Worm (Caenorhabditis elegans) whole organism, L2 larva: Measurements from ENCODE around the gene cylc-1.
"Not testable (repeated sequence)": the region's sequence is repeated elsewhere in the genome, so short reads cannot be mapped to it uniquely, and the experiment has no call there.

Source experiments
- C34F6.9 ChIP-seq: fragments of 150-350 bp; optimal IDR thresholded peaks from 2 replicates; lab custom pipeline; 2014; ENCODE audit warnings: missing biosample characterization, missing genetic modification characterization
- ZK546.5 ChIP-seq: sonication (generic microtip); optimal IDR thresholded peaks from 2 replicates; lab custom pipeline; 2017; ENCODE audit warnings: missing biosample characterization, missing genetic modification characterization
- aly-2 ChIP-seq: fragments of 150-350 bp; optimal IDR thresholded peaks from 2 replicates; lab custom pipeline; 2014; ENCODE audit warnings: missing biosample characterization, missing genetic modification characterization
- ceh-16 ChIP-seq: fragments of 150-350 bp; optimal IDR thresholded peaks from 2 replicates; lab custom pipeline; 2014; ENCODE audit warnings: missing biosample characterization, missing genetic modification characterization
- dmd-4 ChIP-seq: sonication (generic microtip); optimal IDR thresholded peaks from 2 replicates; lab custom pipeline; 2017; ENCODE audit warnings: missing biosample characterization, missing genetic modification characterization
- gmeb-1 ChIP-seq: fragments of 150-350 bp; optimal IDR thresholded peaks from 2 replicates; lab custom pipeline; 2014; ENCODE audit warnings: missing biosample characterization, missing genetic modification characterization
- lin-39 ChIP-seq: fragments of 150-350 bp; optimal IDR thresholded peaks from 2 replicates; lab custom pipeline; 2014; ENCODE audit warnings: missing biosample characterization, missing genetic modification reagents, missing genetic modification characterization
- nhr-11 ChIP-seq: fragments of 150-350 bp; optimal IDR thresholded peaks from 2 replicates; lab custom pipeline; 2014; ENCODE audit warnings: missing biosample characterization, missing genetic modification characterization
- nhr-12 ChIP-seq: fragments of 150-350 bp; optimal IDR thresholded peaks from 2 replicates; lab custom pipeline; 2014; ENCODE audit warnings: missing biosample characterization, missing genetic modification characterization
- nhr-21 ChIP-seq: fragments of 150-350 bp; optimal IDR thresholded peaks from 2 replicates; lab custom pipeline; 2014; ENCODE audit warnings: missing biosample characterization, missing genetic modification characterization
- sma-9 ChIP-seq, 2 experiments: fragments of 150-350 bp in 1 of 2; sonication (generic microtip) in 1 of 2; optimal IDR thresholded peaks; 2 replicates each; lab custom pipeline; 2014 to 2016; ENCODE audit warnings: missing genetic modification characterization in 2 of 2, mild to moderate bottlenecking in 1 of 2, missing biosample characterization in 1 of 2, missing compliant biosample characterization in 1 of 2, missing genetic modification reagents in 1 of 2, moderate library complexity in 1 of 2
- snpc-4 ChIP-seq: fragments of 150-350 bp; optimal IDR thresholded peaks from 2 replicates; lab custom pipeline; 2014; ENCODE audit warnings: missing biosample characterization, missing genetic modification characterization
- zag-1 ChIP-seq: fragments of 150-350 bp; optimal IDR thresholded peaks from 2 replicates; lab custom pipeline; 2014; ENCODE audit warnings: missing biosample characterization, missing genetic modification characterization

ce11 chrIV:5258385-5258784 lies 32.8 kb upstream of the cylc-1 start, which contains the start of gene ttbk-2.1:
- TF ChIP-seq nhr-12 (tag; lab: Kevin White, UChicago); zag-1 (tag; lab: Kevin White, UChicago); dmd-4 (tag; lab: Kevin White, UChicago); ZK546.5 (tag; lab: Kevin White, UChicago); C34F6.9 (tag; lab: Kevin White, UChicago); ceh-16 (tag; lab: Kevin White, UChicago); gmeb-1 (tag; lab: Kevin White, UChicago); nhr-11 (tag; lab: Kevin White, UChicago); sma-9 (GFP tag; optimal IDR thresholded peaks at IDR 0.05; lab: Kevin White, UChicago); sma-9 (tag; optimal IDR thresholded peaks at IDR 0.05; lab: Kevin White, UChicago); snpc-4 (tag; lab: Kevin White, UChicago); lin-39 (tag; lab: Kevin White, UChicago); aly-2; nhr-21 (tag; lab: Kevin White, UChicago): not testable (repeated sequence)
